Worm (Caenorhabditis elegans): ENCODE results near the gene nhr-261.

nhr-261 gene

ce11 chrII:3896920-3897319, 32.4 kb upstream of the nhr-261 start:
- TF ChIP-seq lin-13 (tag; optimal IDR thresholded peaks at IDR 0.05): no peak
- TF ChIP-seq flh-1 (GFP tag; optimal IDR thresholded peaks at IDR 0.05): no peak
- peak; percentile 72 for TF ChIP-seq hlh-1 (tag; optimal IDR thresholded peaks at IDR 0.05)
- TF ChIP-seq ztf-11 (tag; optimal IDR thresholded peaks at IDR 0.05): no peak
- TF ChIP-seq bed-3 (GFP tag; optimal IDR thresholded peaks at IDR 0.05): no peak
- no peak for TF ChIP-seq lin-32 (GFP tag; optimal IDR thresholded peaks at IDR 0.05)
- TF ChIP-seq drap-1 (GFP tag; optimal IDR thresholded peaks at IDR 0.05): no peak
- TF ChIP-seq nhr-76 (tag; optimal IDR thresholded peaks at IDR 0.05): no peak
- TF ChIP-seq ceh-83 (GFP tag; optimal IDR thresholded peaks at IDR 0.05): no peak
- TF ChIP-seq tbx-8 (GFP tag; optimal IDR thresholded peaks at IDR 0.05): no peak
- TF ChIP-seq nhr-12 (tag; optimal IDR thresholded peaks at IDR 0.05): no peak
- no peak for TF ChIP-seq ceh-43 (GFP tag; optimal IDR thresholded peaks at IDR 0.05)
- TF ChIP-seq elt-1 (tag; optimal IDR thresholded peaks at IDR 0.05; ENCODE audit: borderline replicate concordance, insufficient read depth): no peak
- peak; percentile 88 for TF ChIP-seq ces-1 (GFP tag; optimal IDR thresholded peaks at IDR 0.05)
- peak; percentile 69 for TF ChIP-seq nhr-237 (tag; optimal IDR thresholded peaks at IDR 0.05)
- peak; percentile 10 for TF ChIP-seq mls-2 (tag; optimal IDR thresholded peaks at IDR 0.05)
- no peak for TF ChIP-seq mab-5 (tag; optimal IDR thresholded peaks at IDR 0.05)
- peak; percentile 24 for TF ChIP-seq unc-62 (GFP tag; optimal IDR thresholded peaks at IDR 0.05)
- peak; percentile 37 for TF ChIP-seq ceh-39 (tag; optimal IDR thresholded peaks at IDR 0.05)
- peak; percentile 22 for TF ChIP-seq ham-2 (GFP tag; optimal IDR thresholded peaks at IDR 0.05)
- peak; percentile 54 for TF ChIP-seq unc-120 (tag; optimal IDR thresholded peaks at IDR 0.05; ENCODE audit: poor library complexity, severe bottlenecking)
- TF ChIP-seq nhr-28 (tag; optimal IDR thresholded peaks at IDR 0.05): no peak
- TF ChIP-seq zip-8 (tag; optimal IDR thresholded peaks at IDR 0.05): no peak
- peak; percentile 38 for TF ChIP-seq pha-4 (tag; optimal IDR thresholded peaks at IDR 0.05)
- TF ChIP-seq cnd-1 (tag; optimal IDR thresholded peaks at IDR 0.05): no peak
- no peak for TF ChIP-seq unc-39 (tag; optimal IDR thresholded peaks at IDR 0.05)
- TF ChIP-seq mep-1 (tag; optimal IDR thresholded peaks at IDR 0.05): no peak
- TF ChIP-seq snpc-4 (tag; optimal IDR thresholded peaks at IDR 0.05): no peak
- TF ChIP-seq M03D4.4 (tag; optimal IDR thresholded peaks at IDR 0.05): no peak
- no peak for TF ChIP-seq blmp-1 (tag; optimal IDR thresholded peaks at IDR 0.05)
- TF ChIP-seq sem-2 (GFP tag; optimal IDR thresholded peaks at IDR 0.05): no peak
- TF ChIP-seq sptf-1 (tag; optimal IDR thresholded peaks at IDR 0.05): no peak
- TF ChIP-seq lsy-2 (tag; optimal IDR thresholded peaks at IDR 0.05): peak; percentile 14
- TF ChIP-seq elt-3 (tag; optimal IDR thresholded peaks at IDR 0.05): peak; percentile 34
- no peak for TF ChIP-seq nhr-2 (tag; optimal IDR thresholded peaks at IDR 0.05)

- TF ChIP-seq unc-39 (tag; optimal IDR thresholded peaks at IDR 0.05) (no peak), drap-1 (GFP tag; optimal IDR thresholded peaks at IDR 0.05) (no peak), M03D4.4 (tag; optimal IDR thresholded peaks at IDR 0.05) (no peak), mab-5 (tag; optimal IDR thresholded peaks at IDR 0.05) (no peak), elt-3 (tag; optimal IDR thresholded peaks at IDR 0.05) (no peak), nhr-2 (tag; optimal IDR thresholded peaks at IDR 0.05) (no peak), hlh-1 (tag; optimal IDR thresholded peaks at IDR 0.05) (no peak), lin-13 (tag; optimal IDR thresholded peaks at IDR 0.05) (no peak), lsy-2 (tag; optimal IDR thresholded peaks at IDR 0.05) (no peak), ceh-43 (GFP tag; optimal IDR thresholded peaks at IDR 0.05) (no peak), nhr-28 (tag; optimal IDR thresholded peaks at IDR 0.05) (no peak), snpc-4 (tag; optimal IDR thresholded peaks at IDR 0.05) (no peak), blmp-1 (tag; optimal IDR thresholded peaks at IDR 0.05) (no peak), nhr-237 (tag; optimal IDR thresholded peaks at IDR 0.05) (no peak), pha-4 (tag; optimal IDR thresholded peaks at IDR 0.05) (no peak), cnd-1 (tag; optimal IDR thresholded peaks at IDR 0.05) (no peak), nhr-12 (tag; optimal IDR thresholded peaks at IDR 0.05) (no peak)
Observed at ce11 chrII:3894755-3895154, 30.2 kb upstream of the nhr-261 start, which contains the start of gene F53C3.7. Gene F53C3.7, plus strand, starts transcription at chrII:3895055.

ce11 chrII:3893911-3894310, 29.4 kb upstream of the nhr-261 start:
- TF ChIP-seq ztf-11 (tag; optimal IDR thresholded peaks at IDR 0.05) (no peak), unc-62 (GFP tag; optimal IDR thresholded peaks at IDR 0.05) (no peak), elt-1 (tag; optimal IDR thresholded peaks at IDR 0.05; ENCODE audit: borderline replicate concordance, insufficient read depth) (no peak), mls-2 (tag; optimal IDR thresholded peaks at IDR 0.05) (no peak), nhr-237 (tag; optimal IDR thresholded peaks at IDR 0.05) (no peak), mep-1 (tag; optimal IDR thresholded peaks at IDR 0.05) (no peak), nhr-28 (tag; optimal IDR thresholded peaks at IDR 0.05) (no peak), cnd-1 (tag; optimal IDR thresholded peaks at IDR 0.05) (no peak), flh-1 (GFP tag; optimal IDR thresholded peaks at IDR 0.05) (no peak), sptf-1 (tag; optimal IDR thresholded peaks at IDR 0.05) (no peak), mab-5 (tag; optimal IDR thresholded peaks at IDR 0.05) (no peak), nhr-76 (tag; optimal IDR thresholded peaks at IDR 0.05) (no peak), elt-3 (tag; optimal IDR thresholded peaks at IDR 0.05) (no peak), ceh-83 (GFP tag; optimal IDR thresholded peaks at IDR 0.05) (no peak), ceh-39 (tag; optimal IDR thresholded peaks at IDR 0.05) (no peak)

All from whole organism, mixed stage, embryonic.